Fruit fly (Drosophila melanogaster) whole organism, embryonic: ENCODE data around the gene CG13920.

Experiments used
- Abd-B ChIP-seq: fragments of 200-800 bp; sonication (Bioruptor generic); optimal IDR thresholded peaks from 2 replicates; lab custom pipeline; 2018; ENCODE audit warnings: missing biosample characterization, mild to moderate bottlenecking, missing genetic modification characterization, moderate library complexity
- Aef1 ChIP-seq: fragments of 200-800 bp; sonication (Bioruptor generic); IDR thresholded peaks from 3 replicates; pipeline ENCODE4 v1.3.6; 2022; ENCODE audit warnings: missing biosample characterization, missing genetic modification characterization
- Atf3 ChIP-seq: fragments of 200-800 bp; sonication (Bioruptor generic); optimal IDR thresholded peaks from 3 replicates; lab custom pipeline; 2016; ENCODE audit warnings: missing biosample characterization, missing genetic modification characterization
- Atf6 ChIP-seq: fragments of 200-800 bp; sonication (Bioruptor generic); IDR thresholded peaks from 2 replicates; pipeline ENCODE4 v1.3.6; 2022; ENCODE audit warnings: missing biosample characterization, missing genetic modification characterization
- CG1024 ChIP-seq: fragments of 200-800 bp; sonication (Bioruptor generic); IDR thresholded peaks from 2 replicates; pipeline ENCODE4 v1.3.6; 2022; ENCODE audit warnings: missing biosample characterization, missing genetic modification characterization
- CG11696 ChIP-seq: fragments of 200-800 bp; sonication (Bioruptor generic); IDR thresholded peaks from 2 replicates; pipeline ENCODE4 v1.3.6; 2022; ENCODE audit warnings: missing biosample characterization, missing genetic modification characterization
- CG13287 ChIP-seq: fragments of 200-800 bp; sonication (Bioruptor generic); IDR thresholded peaks from 2 replicates; pipeline ENCODE4 v1.3.6; 2022; ENCODE audit warnings: missing biosample characterization, missing genetic modification characterization; ENCODE audit not compliant: partially characterized antibody
- CG14667 ChIP-seq: fragments of 200-800 bp; sonication (Bioruptor generic); IDR thresholded peaks from 2 replicates; pipeline ENCODE4 v1.3.6; 2022; ENCODE audit warnings: missing biosample characterization, missing genetic modification characterization
- CG16815 ChIP-seq: fragments of 200-800 bp; sonication (Bioruptor generic); optimal IDR thresholded peaks from 3 replicates; lab custom pipeline; 2017; ENCODE audit warnings: missing biosample characterization, mild to moderate bottlenecking, missing genetic modification characterization
- CG2712 ChIP-seq: fragments of 200-800 bp; optimal IDR thresholded peaks from 3 replicates; lab custom pipeline; 2019; ENCODE audit warnings: missing biosample characterization, mild to moderate bottlenecking, missing genetic modification characterization, moderate library complexity
- CG30020 ChIP-seq: fragments of 200-800 bp; optimal IDR thresholded peaks from 2 replicates; lab custom pipeline; 2019; ENCODE audit warnings: missing biosample characterization, mild to moderate bottlenecking, missing genetic modification characterization, moderate library complexity
- CG30403 ChIP-seq: fragments of 200-800 bp; sonication (Bioruptor generic); optimal IDR thresholded peaks from 3 replicates; lab custom pipeline; 2016; ENCODE audit warnings: missing biosample characterization, missing genetic modification characterization
- CG31441 ChIP-seq: fragments of 200-800 bp; sonication (Bioruptor generic); IDR thresholded peaks from 2 replicates; pipeline ENCODE4 v1.3.6; 2022; ENCODE audit warnings: missing biosample characterization, missing genetic modification characterization
- CG33213 ChIP-seq: fragments of 200-800 bp; sonication (Bioruptor generic); optimal IDR thresholded peaks from 3 replicates; lab custom pipeline; 2016; ENCODE audit warnings: missing biosample characterization, missing genetic modification characterization
- CG4282 ChIP-seq: fragments of 200-800 bp; sonication (Bioruptor generic); optimal IDR thresholded peaks from 2 replicates; lab custom pipeline; 2016; ENCODE audit warnings: missing biosample characterization, missing genetic modification characterization
- CG6272 ChIP-seq: fragments of 200-800 bp; sonication (Bioruptor generic); IDR thresholded peaks from 2 replicates; pipeline ENCODE4 v1.3.6; 2022; ENCODE audit warnings: missing biosample characterization, missing genetic modification characterization
- CG7271 ChIP-seq: fragments of 200-800 bp; sonication (Bioruptor generic); optimal IDR thresholded peaks from 2 replicates; lab custom pipeline; 2018; ENCODE audit warnings: missing biosample characterization, mild to moderate bottlenecking, missing genetic modification characterization, moderate library complexity
- CG7786 ChIP-seq: fragments of 200-800 bp; sonication (Bioruptor generic); optimal IDR thresholded peaks from 2 replicates; lab custom pipeline; 2016; ENCODE audit warnings: missing biosample characterization, missing genetic modification characterization
- CG8765 ChIP-seq: fragments of 200-800 bp; sonication (Bioruptor generic); IDR thresholded peaks from 2 replicates; pipeline ENCODE4 v1.3.6; 2022; ENCODE audit warnings: missing biosample characterization, missing genetic modification characterization
- D ChIP-seq, 2 experiments: fragments of 200-800 bp in 1 of 2; fragments of >200 bp in 1 of 2; sonication (Bioruptor generic) in 1 of 2; optimal IDR thresholded peaks; 2 replicates in 1 of 2; 3 replicates in 1 of 2; lab custom pipeline; 2017; ENCODE audit warnings: mild to moderate bottlenecking in 1 of 2, missing biosample characterization in 1 of 2, missing genetic modification characterization in 1 of 2, missing genetic modification reagents in 1 of 2
- Dad ChIP-seq: fragments of 200-800 bp; sonication (Bioruptor generic); optimal IDR thresholded peaks from 3 replicates; lab custom pipeline; 2016; ENCODE audit warnings: missing biosample characterization, missing genetic modification characterization
- Dfd ChIP-seq, 2 experiments: fragments of >200 bp; optimal IDR thresholded peaks; 2 replicates each; lab custom pipeline; 2017; ENCODE audit warnings: missing biosample characterization in 2 of 2, missing genetic modification characterization in 2 of 2
- Dll ChIP-seq: fragments of 200-800 bp; sonication (Bioruptor generic); IDR thresholded peaks from 4 replicates; pipeline ENCODE4 v1.3.6; 2022; ENCODE audit warnings: missing biosample characterization, missing genetic modification characterization; ENCODE audit not compliant: partially characterized antibody
- Dp ChIP-seq: fragments of 200-800 bp; sonication (Bioruptor generic); optimal IDR thresholded peaks from 2 replicates; lab custom pipeline; 2018; ENCODE audit warnings: missing biosample characterization, mild to moderate bottlenecking, missing genetic modification characterization, moderate library complexity
- Dref ChIP-seq: fragments of 200-800 bp; sonication (Bioruptor generic); IDR thresholded peaks from 2 replicates; pipeline ENCODE4 v1.3.6; 2022; ENCODE audit warnings: missing biosample characterization, missing genetic modification characterization
- Elba2 ChIP-seq: fragments of 200-800 bp; sonication (Bioruptor generic); optimal IDR thresholded peaks from 3 replicates; lab custom pipeline; 2016; ENCODE audit warnings: missing biosample characterization, missing genetic modification characterization
- Fer1 ChIP-seq: fragments of 200-800 bp; sonication (Bioruptor generic); optimal IDR thresholded peaks from 2 replicates; lab custom pipeline; 2017; ENCODE audit warnings: missing biosample characterization, mild to moderate bottlenecking, missing genetic modification characterization
- NK7.1 ChIP-seq: fragments of 200-800 bp; sonication (Bioruptor generic); optimal IDR thresholded peaks from 3 replicates; lab custom pipeline; 2016; ENCODE audit warnings: missing biosample characterization, missing genetic modification characterization
- NfI ChIP-seq: fragments of 200-800 bp; sonication (Bioruptor generic); optimal IDR thresholded peaks from 3 replicates; lab custom pipeline; 2018; ENCODE audit warnings: missing biosample characterization, mild to moderate bottlenecking, missing genetic modification characterization, moderate library complexity
- Rfx ChIP-seq: fragments of 200-800 bp; sonication (Bioruptor generic); IDR thresholded peaks from 2 replicates; pipeline ENCODE4 v1.3.6; 2022; ENCODE audit warnings: missing biosample characterization, missing genetic modification characterization
- Stat92E ChIP-seq, 3 experiments: fragments of >200 bp in 2 of 3; fragments of 200-800 bp in 1 of 3; sonication (Bioruptor generic) in 1 of 3; optimal IDR thresholded peaks; 2 replicates each; lab custom pipeline; 2017 to 2019; ENCODE audit warnings: missing biosample characterization in 3 of 3, missing genetic modification characterization in 3 of 3, mild to moderate bottlenecking in 1 of 3, moderate library complexity in 1 of 3
- Trl ChIP-seq, 3 experiments: fragments of >200 bp in 2 of 3; fragments of 200-800 bp in 1 of 3; sonication (Bioruptor generic) in 1 of 3; optimal IDR thresholded peaks; 2 replicates in 1 of 3; 3 replicates in 2 of 3; lab custom pipeline; 2016 to 2017; ENCODE audit warnings: missing biosample characterization in 1 of 3, missing genetic modification characterization in 1 of 3
- btn ChIP-seq: fragments of 200-800 bp; sonication (Bioruptor generic); optimal IDR thresholded peaks from 2 replicates; lab custom pipeline; 2016; ENCODE audit warnings: missing biosample characterization, missing genetic modification characterization
- crol ChIP-seq: fragments of 200-800 bp; sonication (Bioruptor generic); IDR thresholded peaks from 2 replicates; pipeline ENCODE4 v1.3.6; 2022; ENCODE audit warnings: missing biosample characterization, missing genetic modification characterization
- dm ChIP-seq: fragments of 200-800 bp; sonication (Bioruptor generic); optimal IDR thresholded peaks from 3 replicates; lab custom pipeline; 2016; ENCODE audit warnings: missing biosample characterization, missing genetic modification characterization
- dysf ChIP-seq: fragments of 200-800 bp; sonication (Bioruptor generic); IDR thresholded peaks from 3 replicates; pipeline ENCODE4 v1.3.6; 2022; ENCODE audit warnings: missing biosample characterization, missing genetic modification characterization
- hth ChIP-seq: fragments of >200 bp; optimal IDR thresholded peaks from 2 replicates; lab custom pipeline; 2017; ENCODE audit warnings: inconsistent platforms
- insv ChIP-seq, 2 experiments: fragments of 200-800 bp; sonication (Bioruptor generic); optimal IDR thresholded peaks; 3 replicates each; lab custom pipeline; 2016 to 2018; ENCODE audit warnings: missing biosample characterization in 2 of 2, missing genetic modification characterization in 2 of 2
- jumu ChIP-seq: fragments of 200-800 bp; sonication (Bioruptor generic); optimal IDR thresholded peaks from 3 replicates; lab custom pipeline; 2016; ENCODE audit warnings: missing biosample characterization, missing genetic modification characterization
- peb ChIP-seq: fragments of 200-800 bp; sonication (Bioruptor generic); IDR thresholded peaks from 2 replicates; pipeline ENCODE4 v1.3.6; 2022; ENCODE audit warnings: missing biosample characterization, missing genetic modification characterization
- pfk ChIP-seq: fragments of 200-800 bp; sonication (Bioruptor generic); optimal IDR thresholded peaks from 2 replicates; lab custom pipeline; 2018; ENCODE audit warnings: missing biosample characterization, mild to moderate bottlenecking, missing genetic modification characterization, moderate library complexity
- prd ChIP-seq, 3 experiments: fragments of >200 bp in 2 of 3; fragments of 200-800 bp in 1 of 3; sonication (Bioruptor generic) in 1 of 3; optimal IDR thresholded peaks in 2 of 3; IDR thresholded peaks in 1 of 3; 2 replicates in 2 of 3; 3 replicates in 1 of 3; pipeline versions ENCODE4 v1.3.6 to Lab custom; 2017 to 2022; ENCODE audit warnings: missing biosample characterization in 1 of 3, missing genetic modification characterization in 1 of 3
- salm ChIP-seq: fragments of 200-800 bp; sonication (Bioruptor generic); optimal IDR thresholded peaks from 2 replicates; lab custom pipeline; 2018; ENCODE audit warnings: missing biosample characterization, mild to moderate bottlenecking, missing genetic modification characterization
- sens-2 ChIP-seq: fragments of 200-800 bp; sonication (Bioruptor generic); IDR thresholded peaks from 2 replicates; pipeline ENCODE4 v1.3.6; 2022; ENCODE audit warnings: missing biosample characterization, missing genetic modification characterization
- ssp ChIP-seq: fragments of 200-800 bp; sonication (Bioruptor generic); IDR thresholded peaks from 2 replicates; pipeline ENCODE4 v1.3.6; 2022; ENCODE audit warnings: missing biosample characterization, missing genetic modification characterization
- stwl ChIP-seq: fragments of 200-800 bp; sonication (Bioruptor generic); optimal IDR thresholded peaks from 3 replicates; lab custom pipeline; 2018; ENCODE audit warnings: missing biosample characterization, mild to moderate bottlenecking, missing genetic modification characterization, moderate library complexity
- zfh1 ChIP-seq: fragments of 200-800 bp; sonication (Bioruptor generic); IDR thresholded peaks from 3 replicates; pipeline ENCODE4 v1.3.6; 2022; ENCODE audit warnings: missing biosample characterization, missing genetic modification characterization
- zfh2 ChIP-seq: fragments of 200-800 bp; sonication (Bioruptor generic); optimal IDR thresholded peaks from 2 replicates; lab custom pipeline; 2016; ENCODE audit warnings: missing biosample characterization, missing genetic modification characterization

CG13920 gene

dm6 chr3L:1644920-1645567 is 3.7 kb upstream of the CG13920 start, which contains the start of the genes alphaCOP and CG13919 (continued):
- peak; percentile 98 for TF ChIP-seq Atf6 (GFP tag; lab: Robert Waterston, UW)
- TF ChIP-seq insv (GFP tag; optimal IDR thresholded peaks at IDR 0.05; lab: Kevin White, UChicago) = peak in 1 of 2 experiments; percentile 65
- peak; percentile 87 for TF ChIP-seq CG7786
- TF ChIP-seq sens-2 (GFP tag; lab: Robert Waterston, UW) = peak; percentile 96
- peak; percentile 86 for TF ChIP-seq CG30020
- TF ChIP-seq Stat92E (GFP tag; optimal IDR thresholded peaks at IDR 0.05; lab: Kevin White, UChicago) = peak in 1 of 3 experiments; percentile 98
- TF ChIP-seq Dll (GFP tag; lab: Robert Waterston, UW) = peak; percentile 44; the same call in 2 of the 4 replicates
- peak; percentile 95 for TF ChIP-seq CG16815
- peak; percentile 80 for TF ChIP-seq CG33213 (GFP tag; lab: Kevin White, UChicago)
- TF ChIP-seq Aef1 (GFP tag; lab: Robert Waterston, UW) = peak; percentile 97
- peak; percentile 97 for TF ChIP-seq Abd-B (GFP tag; lab: Kevin White, UChicago)
- no peak for TF ChIP-seq D (optimal IDR thresholded peaks at IDR 0.05; lab: Kevin White, UChicago)
- peak; percentile 88 for TF ChIP-seq D (GFP tag; optimal IDR thresholded peaks at IDR 0.05; lab: Kevin White, UChicago)
- TF ChIP-seq CG8765 (GFP tag; lab: Robert Waterston, UW) = peak; percentile 94
- peak; percentile 92 for TF ChIP-seq CG7271 (tag; lab: Kevin White, UChicago)
- TF ChIP-seq CG1024 = peak; percentile 77
- TF ChIP-seq CG31441 = peak; percentile 97
- peak; percentile 91 for TF ChIP-seq NK7.1 (GFP tag; lab: Kevin White, UChicago)
- peak; percentile 91 for TF ChIP-seq Fer1
- peak; percentile 95 for TF ChIP-seq CG14667 (GFP tag; lab: Robert Waterston, UW)
- TF ChIP-seq Dref (GFP tag; lab: Robert Waterston, UW) = peak; percentile 40; the same call in 1 of the 2 replicates
- TF ChIP-seq hth = no peak
- peak; percentile 87 for TF ChIP-seq Elba2 (GFP tag; lab: Kevin White, UChicago)
- peak; percentile 88 for TF ChIP-seq CG11696 (GFP tag; lab: Robert Waterston, UW)
- peak; percentile 32 for TF ChIP-seq pfk (GFP tag; lab: Kevin White, UChicago)
- peak; percentile 97 for TF ChIP-seq dysf (GFP tag; lab: Robert Waterston, UW)
- TF ChIP-seq Dp (GFP tag; lab: Kevin White, UChicago) = peak; percentile 50
- TF ChIP-seq salm = peak; percentile 92
- TF ChIP-seq CG2712 (tag; lab: Kevin White, UChicago) = peak; percentile 99
- TF ChIP-seq peb = peak; percentile 87
- peak; percentile 85 for TF ChIP-seq jumu (GFP tag; lab: Kevin White, UChicago)
- TF ChIP-seq CG4282 (GFP tag; lab: Kevin White, UChicago) = peak; percentile 56
- peak; percentile 95 for TF ChIP-seq CG6272 (GFP tag; lab: Robert Waterston, UW)
- peak; percentile 92 for TF ChIP-seq ssp (GFP tag; lab: Robert Waterston, UW)
- TF ChIP-seq prd (optimal IDR thresholded peaks at IDR 0.05; lab: Kevin White, UChicago) = no peak
- peak; percentile 98 for TF ChIP-seq prd (GFP tag; IDR thresholded peaks at IDR 0.05; lab: Robert Waterston, UW)
- TF ChIP-seq zfh1 (GFP tag; lab: Robert Waterston, UW) = peak; percentile 97
- TF ChIP-seq crol (GFP tag; lab: Robert Waterston, UW) = peak; percentile 65
- peak; percentile 85 for TF ChIP-seq Atf3 (GFP tag; lab: Kevin White, UChicago)
- peak; percentile 98 for TF ChIP-seq Rfx (GFP tag; lab: Robert Waterston, UW)
- TF ChIP-seq stwl (tag; lab: Kevin White, UChicago) = peak; percentile 83
- TF ChIP-seq zfh2 (GFP tag; lab: Kevin White, UChicago) = peak; percentile 93
- TF ChIP-seq NfI (GFP tag; lab: Kevin White, UChicago) = peak; percentile 96
- TF ChIP-seq Dad (GFP tag; lab: Kevin White, UChicago) = peak; percentile 84
- peak; percentile 98 for TF ChIP-seq CG30403 (GFP tag; lab: Kevin White, UChicago)
- TF ChIP-seq btn = peak; percentile 56
- no peak for TF ChIP-seq Dfd (GFP tag; optimal IDR thresholded peaks at IDR 0.05; lab: Kevin White, UChicago)
- TF ChIP-seq CG13287 (GFP tag; lab: Robert Waterston, UW) = peak; percentile 54; the same call in 1 of the 2 replicates
- no peak for TF ChIP-seq Trl (optimal IDR thresholded peaks at IDR 0.05; lab: Kevin White, UChicago)
- TF ChIP-seq Trl (GFP tag; optimal IDR thresholded peaks at IDR 0.05; lab: Kevin White, UChicago) = peak; percentile 92
- TF ChIP-seq dm = peak; percentile 82
